Worm (Caenorhabditis elegans) whole organism, L1 larva: Measurements from ENCODE around the gene cah-3.

Experiments used
- aly-2 ChIP-seq: fragments of 150-350 bp; optimal IDR thresholded peaks from 2 replicates; lab custom pipeline; 2014; ENCODE audit warnings: missing biosample characterization, missing genetic modification characterization
- blmp-1 ChIP-seq: fragments of 150-350 bp; optimal IDR thresholded peaks from 2 replicates; lab custom pipeline; 2014; ENCODE audit warnings: missing biosample characterization, missing genetic modification characterization
- dpl-1 ChIP-seq, 3 experiments: fragments of 150-350 bp in 2 of 3; sonication (generic microtip) in 1 of 3; optimal IDR thresholded peaks; 2 replicates each; lab custom pipeline; 2014 to 2017; ENCODE audit warnings: missing biosample characterization in 3 of 3, missing genetic modification characterization in 3 of 3, missing genetic modification reagents in 3 of 3
- efl-1 ChIP-seq, 4 experiments: fragments of 150-350 bp; optimal IDR thresholded peaks in 3 of 4; peaks in 1 of 4; 1 replicate in 1 of 4; 2 replicates in 3 of 4; lab custom pipeline; 2014; ENCODE audit warnings: missing biosample characterization in 2 of 4, missing genetic modification characterization in 2 of 4, missing genetic modification reagents in 2 of 4
- egl-27 ChIP-seq, 2 experiments: fragments of 150-350 bp in 1 of 2; sonication (generic microtip); optimal IDR thresholded peaks; 3 replicates each; lab custom pipeline; 2017 to 2018; ENCODE audit warnings: missing biosample characterization in 2 of 2, missing genetic modification characterization in 2 of 2, missing genetic modification reagents in 2 of 2
- lin-39 ChIP-seq: fragments of 150-350 bp; optimal IDR thresholded peaks from 2 replicates; lab custom pipeline; 2014; ENCODE audit warnings: missing biosample characterization, missing genetic modification reagents, missing genetic modification characterization
- mab-9 ChIP-seq: fragments of 200-800 bp; sonication (Bioruptor generic); IDR thresholded peaks from 2 replicates; pipeline ENCODE4 v1.3.6; 2022; ENCODE audit warnings: missing genetic modification reagents, missing genetic modification characterization, missing compliant biosample characterization
- mdl-1 ChIP-seq, 2 experiments: fragments of 150-350 bp; optimal IDR thresholded peaks; 2 replicates each; lab custom pipeline; 2014 to 2017; ENCODE audit warnings: missing biosample characterization in 2 of 2, missing genetic modification characterization in 2 of 2, inconsistent platforms in 1 of 2
- nhr-237 ChIP-seq: fragments of 150-350 bp; optimal IDR thresholded peaks from 2 replicates; lab custom pipeline; 2014; ENCODE audit warnings: missing biosample characterization, missing genetic modification characterization
- nhr-77 ChIP-seq: fragments of 150-350 bp; optimal IDR thresholded peaks from 2 replicates; lab custom pipeline; 2014; ENCODE audit warnings: missing biosample characterization, missing genetic modification characterization
- rnt-1 ChIP-seq: sonication (generic microtip); optimal IDR thresholded peaks from 2 replicates; lab custom pipeline; 2016; ENCODE audit warnings: mild to moderate bottlenecking, missing genetic modification characterization, moderate library complexity, missing compliant biosample characterization

DNA sequence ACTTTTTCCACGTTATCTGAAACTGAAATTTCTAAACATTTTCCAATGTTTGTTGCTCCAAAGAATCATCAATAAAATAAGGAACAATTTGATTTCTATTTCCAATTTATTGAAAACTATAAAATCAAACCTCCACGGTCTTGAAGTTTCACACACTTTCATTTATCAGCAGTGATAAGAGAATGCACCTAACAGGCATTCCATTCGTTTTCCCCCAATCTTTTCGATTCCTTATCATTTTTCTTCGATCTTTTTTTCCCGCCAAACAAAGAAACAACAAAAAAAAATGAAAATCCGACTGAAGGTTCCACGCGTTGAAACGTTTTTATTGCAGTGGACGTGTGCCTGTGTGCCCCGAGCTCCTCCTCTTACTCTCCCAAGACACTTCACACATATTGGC lies 30.6 kb upstream of the cah-3 start, which contains the start of gene nas-39:
- TF ChIP-seq efl-1 (optimal IDR thresholded peaks at IDR 0.05; lab: Kevin White, UChicago): no peak
- TF ChIP-seq efl-1 (GFP tag; optimal IDR thresholded peaks at IDR 0.05 in 1 of 2; lab: Kevin White, UChicago): no peak
- no peak for TF ChIP-seq dpl-1 (GFP tag; optimal IDR thresholded peaks at IDR 0.05; lab: Kevin White, UChicago)
- TF ChIP-seq egl-27 (tag; optimal IDR thresholded peaks at IDR 0.05; lab: Kevin White, UChicago): no peak
- TF ChIP-seq mab-9 (GFP tag; lab: Robert Waterston, UW): no peak
- TF ChIP-seq aly-2 (tag; lab: Kevin White, UChicago): no peak
- TF ChIP-seq lin-39 (tag; lab: Kevin White, UChicago): no peak
- TF ChIP-seq blmp-1 (tag; lab: Kevin White, UChicago): no peak
- TF ChIP-seq nhr-77: no peak
- no peak for TF ChIP-seq nhr-237 (tag; lab: Kevin White, UChicago)
- TF ChIP-seq rnt-1: no peak
- no peak for TF ChIP-seq mdl-1 (tag; optimal IDR thresholded peaks at IDR 0.05; lab: Kevin White, UChicago)
